Fruit fly (Drosophila melanogaster): ENCODE measurements around the gene CG43294.

- TF ChIP-seq Myc (optimal IDR thresholded peaks at IDR 0.05) (no peak), psq (optimal IDR thresholded peaks at IDR 0.05) (no peak), ttk (optimal IDR thresholded peaks at IDR 0.05) (no peak), h (optimal IDR thresholded peaks at IDR 0.05) (no peak), insv (optimal IDR thresholded peaks at IDR 0.05) (no peak)
Measured at dm6 chr3L:11973690-11974089, 15.6 kb downstream of the CG43294 start, which contains the start of gene CG42397.
